Fruit fly (Drosophila melanogaster) whole organism, embryonic: ENCODE measurements around the gene pck.

Source experiments
- Antp ChIP-seq: fragments of 200-800 bp; sonication (Bioruptor generic); optimal IDR thresholded peaks from 3 replicates; lab custom pipeline; 2016; ENCODE audit warnings: missing biosample characterization, missing genetic modification characterization
- CG10209 ChIP-seq: fragments of 200-800 bp; sonication (Bioruptor generic); optimal IDR thresholded peaks from 3 replicates; lab custom pipeline; 2017; ENCODE audit warnings: missing biosample characterization, mild to moderate bottlenecking, missing genetic modification characterization, missing genetic modification reagents
- CG10274 ChIP-seq: fragments of 200-800 bp; sonication (Bioruptor generic); optimal IDR thresholded peaks from 3 replicates; lab custom pipeline; 2017; ENCODE audit warnings: missing biosample characterization, mild to moderate bottlenecking, missing genetic modification characterization
- CG10321 ChIP-seq: fragments of 200-800 bp; sonication (Bioruptor generic); IDR thresholded peaks from 2 replicates; pipeline ENCODE4 v1.3.6; 2022; ENCODE audit warnings: missing biosample characterization, missing genetic modification characterization
- CG11247 ChIP-seq: fragments of 200-800 bp; sonication (Bioruptor generic); IDR thresholded peaks from 2 replicates; pipeline ENCODE4 v1.3.6; 2022; ENCODE audit warnings: missing biosample characterization, missing genetic modification characterization
- CG11398 ChIP-seq: fragments of 200-800 bp; sonication (Bioruptor generic); optimal IDR thresholded peaks from 2 replicates; lab custom pipeline; 2016; ENCODE audit warnings: missing biosample characterization, missing genetic modification characterization
- CG13296 ChIP-seq: fragments of 200-800 bp; sonication (Bioruptor generic); optimal IDR thresholded peaks from 3 replicates; lab custom pipeline; 2018; ENCODE audit warnings: missing biosample characterization, mild to moderate bottlenecking, missing genetic modification characterization
- CG17385 ChIP-seq: fragments of 200-800 bp; sonication (Bioruptor generic); optimal IDR thresholded peaks from 3 replicates; lab custom pipeline; 2018; ENCODE audit warnings: missing biosample characterization, mild to moderate bottlenecking, missing genetic modification characterization
- CG17568 ChIP-seq: fragments of 200-800 bp; sonication (Bioruptor generic); optimal IDR thresholded peaks from 2 replicates; lab custom pipeline; 2018; ENCODE audit warnings: missing biosample characterization, mild to moderate bottlenecking, missing genetic modification characterization, moderate library complexity
- CG17912 ChIP-seq: fragments of 200-800 bp; sonication (Bioruptor generic); optimal IDR thresholded peaks from 2 replicates; lab custom pipeline; 2018; ENCODE audit warnings: missing biosample characterization, mild to moderate bottlenecking, missing genetic modification characterization
- CG18011 ChIP-seq: fragments of 200-800 bp; sonication (Bioruptor generic); optimal IDR thresholded peaks from 2 replicates; lab custom pipeline; 2017; ENCODE audit warnings: missing biosample characterization, missing genetic modification characterization, mild to moderate bottlenecking, moderate library complexity, missing genotype
- CG18619 ChIP-seq: fragments of 200-800 bp; sonication (Bioruptor generic); optimal IDR thresholded peaks from 3 replicates; lab custom pipeline; 2017; ENCODE audit warnings: missing biosample characterization, mild to moderate bottlenecking, missing genetic modification characterization
- CG2120 ChIP-seq: fragments of 200-800 bp; sonication (Bioruptor generic); optimal IDR thresholded peaks from 3 replicates; lab custom pipeline; 2016; ENCODE audit warnings: missing biosample characterization, missing genetic modification characterization
- CG2712 ChIP-seq: fragments of 200-800 bp; optimal IDR thresholded peaks from 3 replicates; lab custom pipeline; 2019; ENCODE audit warnings: missing biosample characterization, mild to moderate bottlenecking, missing genetic modification characterization, moderate library complexity
- CG3065 ChIP-seq: fragments of 200-800 bp; sonication (Bioruptor generic); optimal IDR thresholded peaks from 2 replicates; lab custom pipeline; 2016; ENCODE audit warnings: missing biosample characterization, missing genetic modification characterization
- CG4282 ChIP-seq: fragments of 200-800 bp; sonication (Bioruptor generic); optimal IDR thresholded peaks from 2 replicates; lab custom pipeline; 2016; ENCODE audit warnings: missing biosample characterization, missing genetic modification characterization
- CG6654 ChIP-seq: fragments of 200-800 bp; sonication (Bioruptor generic); optimal IDR thresholded peaks from 2 replicates; lab custom pipeline; 2017; ENCODE audit warnings: missing biosample characterization, mild to moderate bottlenecking, missing genetic modification characterization
- CG7271 ChIP-seq: fragments of 200-800 bp; sonication (Bioruptor generic); optimal IDR thresholded peaks from 2 replicates; lab custom pipeline; 2018; ENCODE audit warnings: missing biosample characterization, mild to moderate bottlenecking, missing genetic modification characterization, moderate library complexity
- Camta ChIP-seq: fragments of 200-800 bp; sonication (Bioruptor generic); optimal IDR thresholded peaks from 2 replicates; lab custom pipeline; 2016; ENCODE audit warnings: missing biosample characterization, missing genetic modification characterization
- CkIIα-i1 ChIP-seq: fragments of 200-800 bp; sonication (Bioruptor generic); IDR thresholded peaks from 2 replicates; pipeline ENCODE4 v1.3.6; 2022; ENCODE audit warnings: missing biosample characterization, missing genetic modification characterization
- Dip3 ChIP-seq: fragments of 200-800 bp; sonication (Bioruptor generic); optimal IDR thresholded peaks from 3 replicates; lab custom pipeline; 2016; ENCODE audit warnings: missing biosample characterization, missing genetic modification characterization
- Eip74EF ChIP-seq, 2 experiments: fragments of 200-800 bp in 1 of 2; fragments of >200 bp in 1 of 2; sonication (Bioruptor generic) in 1 of 2; optimal IDR thresholded peaks; 2 replicates each; lab custom pipeline; 2017 to 2019; ENCODE audit warnings: missing biosample characterization in 2 of 2, missing genetic modification characterization in 2 of 2, mild to moderate bottlenecking in 1 of 2, moderate library complexity in 1 of 2
- Elba2 ChIP-seq: fragments of 200-800 bp; sonication (Bioruptor generic); optimal IDR thresholded peaks from 3 replicates; lab custom pipeline; 2016; ENCODE audit warnings: missing biosample characterization, missing genetic modification characterization
- H15 ChIP-seq: fragments of 200-800 bp; sonication (Bioruptor generic); IDR thresholded peaks from 3 replicates; pipeline ENCODE4 v1.3.6; 2022; ENCODE audit warnings: missing biosample characterization, missing genetic modification characterization
- Lim3 ChIP-seq: fragments of 200-800 bp; sonication (Bioruptor generic); IDR thresholded peaks from 2 replicates; pipeline ENCODE4 v1.3.6; 2022; ENCODE audit warnings: missing biosample characterization, missing genetic modification characterization
- Max ChIP-seq: fragments of 200-800 bp; sonication (Bioruptor generic); optimal IDR thresholded peaks from 2 replicates; lab custom pipeline; 2016; ENCODE audit warnings: missing biosample characterization, mild to moderate bottlenecking, missing genetic modification characterization
- Myb ChIP-seq: fragments of 200-800 bp; sonication (Bioruptor generic); optimal IDR thresholded peaks from 2 replicates; lab custom pipeline; 2016; ENCODE audit warnings: missing biosample characterization, missing genetic modification characterization
- Poxn ChIP-seq: fragments of 200-800 bp; sonication (Bioruptor generic); IDR thresholded peaks from 2 replicates; pipeline ENCODE4 v1.3.6; 2022; ENCODE audit warnings: missing biosample characterization, missing genetic modification characterization
- Ptx1 ChIP-seq: fragments of 200-800 bp; sonication (Bioruptor generic); IDR thresholded peaks from 2 replicates; pipeline ENCODE4 v1.3.6; 2022; ENCODE audit warnings: missing biosample characterization, missing genetic modification characterization
- al ChIP-seq: fragments of 200-800 bp; sonication (Bioruptor generic); IDR thresholded peaks from 2 replicates; pipeline ENCODE4 v1.3.6; 2022; ENCODE audit warnings: missing biosample characterization, missing genetic modification characterization
- ase ChIP-seq: fragments of 200-800 bp; sonication (Bioruptor generic); IDR thresholded peaks from 3 replicates; pipeline ENCODE4 v1.3.6; 2022; ENCODE audit warnings: missing biosample characterization, missing genetic modification characterization
- az2 ChIP-seq: fragments of 200-800 bp; sonication (Bioruptor generic); optimal IDR thresholded peaks from 3 replicates; lab custom pipeline; 2016; ENCODE audit warnings: missing biosample characterization, missing genetic modification characterization
- caup ChIP-seq: fragments of 200-800 bp; sonication (Bioruptor generic); optimal IDR thresholded peaks from 3 replicates; lab custom pipeline; 2017; ENCODE audit warnings: missing biosample characterization, mild to moderate bottlenecking, missing genetic modification characterization, moderate library complexity; ENCODE audit not compliant: severe bottlenecking
- crol ChIP-seq: fragments of 200-800 bp; sonication (Bioruptor generic); IDR thresholded peaks from 2 replicates; pipeline ENCODE4 v1.3.6; 2022; ENCODE audit warnings: missing biosample characterization, missing genetic modification characterization
- da ChIP-seq: fragments of 200-800 bp; sonication (Bioruptor generic); optimal IDR thresholded peaks from 2 replicates; lab custom pipeline; 2016; ENCODE audit warnings: missing biosample characterization, missing genetic modification characterization
- dpn ChIP-seq, 2 experiments: fragments of 200-800 bp; sonication (Bioruptor generic); optimal IDR thresholded peaks; 3 replicates each; lab custom pipeline; 2016; ENCODE audit warnings: missing biosample characterization in 2 of 2, missing genetic modification characterization in 2 of 2
- emc ChIP-seq: fragments of 200-800 bp; sonication (Bioruptor generic); optimal IDR thresholded peaks from 2 replicates; lab custom pipeline; 2016; ENCODE audit warnings: missing biosample characterization, missing genetic modification characterization
- eyg ChIP-seq: fragments of 200-800 bp; sonication (Bioruptor generic); optimal IDR thresholded peaks from 3 replicates; lab custom pipeline; 2016; ENCODE audit warnings: missing biosample characterization, missing genetic modification characterization
- gce ChIP-seq: fragments of 200-800 bp; sonication (Bioruptor generic); IDR thresholded peaks from 3 replicates; pipeline ENCODE4 v1.3.6; 2022; ENCODE audit warnings: missing biosample characterization, missing genetic modification characterization
- gt ChIP-seq: fragments of 200-800 bp; sonication (Bioruptor generic); IDR thresholded peaks from 2 replicates; pipeline ENCODE4 v1.3.6; 2022; ENCODE audit warnings: missing biosample characterization, missing genetic modification characterization
- insv ChIP-seq, 2 experiments: fragments of 200-800 bp; sonication (Bioruptor generic); optimal IDR thresholded peaks; 3 replicates each; lab custom pipeline; 2016 to 2018; ENCODE audit warnings: missing biosample characterization in 2 of 2, missing genetic modification characterization in 2 of 2
- inv ChIP-seq: fragments of 200-800 bp; sonication (Bioruptor generic); IDR thresholded peaks from 2 replicates; pipeline ENCODE4 v1.3.6; 2022; ENCODE audit warnings: missing biosample characterization, missing genetic modification characterization; ENCODE audit not compliant: partially characterized antibody
- ken ChIP-seq: fragments of 200-800 bp; sonication (Bioruptor generic); IDR thresholded peaks from 3 replicates; pipeline ENCODE4 v1.3.6; 2022; ENCODE audit warnings: missing biosample characterization, missing genetic modification characterization
- knrl ChIP-seq: fragments of 200-800 bp; sonication (Bioruptor generic); IDR thresholded peaks from 3 replicates; pipeline ENCODE4 v1.3.6; 2022; ENCODE audit warnings: missing biosample characterization, missing genetic modification characterization; ENCODE audit not compliant: partially characterized antibody
- mam ChIP-seq: fragments of 200-800 bp; sonication (Bioruptor generic); optimal IDR thresholded peaks from 3 replicates; lab custom pipeline; 2016; ENCODE audit warnings: missing biosample characterization, missing genetic modification characterization
- oc ChIP-seq: fragments of 200-800 bp; sonication (Bioruptor generic); optimal IDR thresholded peaks from 2 replicates; lab custom pipeline; 2018; ENCODE audit warnings: missing biosample characterization, mild to moderate bottlenecking, missing genetic modification characterization, moderate library complexity
- psq ChIP-seq: fragments of 200-800 bp; sonication (Bioruptor generic); optimal IDR thresholded peaks from 2 replicates; lab custom pipeline; 2017; ENCODE audit warnings: missing biosample characterization, missing genetic modification characterization
- sima ChIP-seq: fragments of 200-800 bp; sonication (Bioruptor generic); optimal IDR thresholded peaks from 2 replicates; lab custom pipeline; 2016; ENCODE audit warnings: missing biosample characterization, missing genetic modification characterization
- tx ChIP-seq: fragments of 200-800 bp; sonication (Bioruptor generic); optimal IDR thresholded peaks from 2 replicates; lab custom pipeline; 2016; ENCODE audit warnings: missing biosample characterization, missing genetic modification characterization
- z ChIP-seq: fragments of 200-800 bp; sonication (Bioruptor generic); IDR thresholded peaks from 3 replicates; pipeline ENCODE4 v1.3.6; 2022; ENCODE audit warnings: missing biosample characterization, missing genetic modification characterization

Gene pck

dm6 chrX:1478276-1479122, 8.0 kb downstream of the pck start, which contains the start of gene rush (continued):
- TF ChIP-seq al, result peak; percentile 41; the same call in 1 of the 2 replicates
- TF ChIP-seq dpn (GFP tag; optimal IDR thresholded peaks at IDR 0.05; lab: Kevin White, UChicago), result peak; percentile 13 to 27
- no peak for TF ChIP-seq H15
- TF ChIP-seq CG18011 (GFP tag; lab: Kevin White, UChicago), result no peak
- TF ChIP-seq CG11398, result no peak
- no peak for TF ChIP-seq CG4282 (GFP tag; lab: Kevin White, UChicago)
- no peak for TF ChIP-seq crol (GFP tag; lab: Robert Waterston, UW)
- TF ChIP-seq mam (GFP tag; lab: Kevin White, UChicago), result peak; percentile 56
- no peak for TF ChIP-seq Dip3 (GFP tag; lab: Kevin White, UChicago)
- TF ChIP-seq caup, result peak; percentile 3
- TF ChIP-seq CG17568, result no peak
- TF ChIP-seq Antp, result peak; percentile 40
- TF ChIP-seq az2 (GFP tag; lab: Kevin White, UChicago), result no peak
- no peak for TF ChIP-seq eyg
- peak; percentile 95 for TF ChIP-seq Myb (GFP tag; lab: Kevin White, UChicago)
- peak; percentile 15 for TF ChIP-seq emc (GFP tag; lab: Kevin White, UChicago)
- TF ChIP-seq CG10321 (GFP tag; lab: Robert Waterston, UW), result peak; percentile 24; the same call in 1 of the 2 replicates
- TF ChIP-seq CG7271 (tag; lab: Kevin White, UChicago), result no peak
- no peak for TF ChIP-seq CG10274 (GFP tag; lab: Kevin White, UChicago)
- TF ChIP-seq da, result no peak
- TF ChIP-seq CkIIα-i1 (GFP tag; lab: Robert Waterston, UW), result no peak
- TF ChIP-seq Eip74EF (GFP tag; optimal IDR thresholded peaks at IDR 0.05; lab: Kevin White, UChicago), result no peak
- no peak for TF ChIP-seq gt
- no peak for TF ChIP-seq insv (GFP tag; optimal IDR thresholded peaks at IDR 0.05; lab: Kevin White, UChicago)
- TF ChIP-seq tx (GFP tag; lab: Kevin White, UChicago), result no peak
- TF ChIP-seq oc (tag; lab: Kevin White, UChicago), result no peak
- no peak for TF ChIP-seq CG6654
- TF ChIP-seq gce (GFP tag; lab: Robert Waterston, UW), result no peak
- peak; percentile 7 for TF ChIP-seq CG17385 (GFP tag; lab: Kevin White, UChicago)
- no peak for TF ChIP-seq Elba2 (GFP tag; lab: Kevin White, UChicago)
- TF ChIP-seq inv (GFP tag; lab: Robert Waterston, UW), result no peak
- no peak for TF ChIP-seq CG10209 (GFP tag; lab: Kevin White, UChicago)
- TF ChIP-seq ken (GFP tag; lab: Robert Waterston, UW), result peak; percentile 48; the same call in 1 of the 3 replicates
- TF ChIP-seq CG13296 (GFP tag; lab: Kevin White, UChicago), result peak; percentile 6
- TF ChIP-seq Ptx1 (GFP tag; lab: Robert Waterston, UW), result peak; percentile 23; the same call in 1 of the 2 replicates
- no peak for TF ChIP-seq CG17912 (GFP tag; lab: Kevin White, UChicago)
- TF ChIP-seq psq (GFP tag; lab: Kevin White, UChicago), result no peak
- peak; percentile 65 for TF ChIP-seq CG2120 (GFP tag; lab: Kevin White, UChicago)
- TF ChIP-seq ase, result no peak
- TF ChIP-seq CG18619, result peak; percentile 16
- peak; percentile 6 for TF ChIP-seq Max (GFP tag; lab: Kevin White, UChicago)
- TF ChIP-seq Lim3 (GFP tag; lab: Robert Waterston, UW), result no peak
- TF ChIP-seq Camta, result no peak
- no peak for TF ChIP-seq CG3065 (GFP tag; lab: Kevin White, UChicago)
- TF ChIP-seq sima (GFP tag; lab: Kevin White, UChicago), result no peak
- TF ChIP-seq Poxn, result no peak
- TF ChIP-seq z (GFP tag; lab: Robert Waterston, UW), result no peak
- no peak for TF ChIP-seq CG11247 (GFP tag; lab: Robert Waterston, UW)
- TF ChIP-seq CG2712 (tag; lab: Kevin White, UChicago), result peak; percentile 9
- TF ChIP-seq knrl (GFP tag; lab: Robert Waterston, UW), result no peak
